Fruit fly (Drosophila melanogaster) whole organism, embryonic: Measurements from ENCODE around the gene CG10068.
A peak's percentile ranks its signal among the peaks of the same experiment; 100 is the strongest.

Experiments
- Ada2b ChIP-seq: fragments of 200-800 bp; sonication (Bioruptor generic); IDR thresholded peaks from 2 replicates; pipeline ENCODE4 v1.3.6; 2022; ENCODE audit warnings: missing biosample characterization, missing genetic modification characterization
- Antp ChIP-seq: fragments of 200-800 bp; sonication (Bioruptor generic); optimal IDR thresholded peaks from 3 replicates; lab custom pipeline; 2016; ENCODE audit warnings: missing biosample characterization, missing genetic modification characterization
- Asciz ChIP-seq: fragments of 200-800 bp; sonication (Bioruptor generic); optimal IDR thresholded peaks from 2 replicates; lab custom pipeline; 2017; ENCODE audit warnings: missing biosample characterization, mild to moderate bottlenecking, missing genetic modification characterization, missing genetic modification reagents
- CG10431 ChIP-seq: fragments of 200-800 bp; sonication (Bioruptor generic); optimal IDR thresholded peaks from 3 replicates; lab custom pipeline; 2018; ENCODE audit warnings: missing biosample characterization, mild to moderate bottlenecking, missing genetic modification characterization
- CG12219 ChIP-seq: fragments of 200-800 bp; sonication (Bioruptor generic); optimal IDR thresholded peaks from 3 replicates; lab custom pipeline; 2018; ENCODE audit warnings: missing biosample characterization, mild to moderate bottlenecking, missing genetic modification characterization
- CG12299 ChIP-seq: fragments of 200-800 bp; sonication (Bioruptor generic); optimal IDR thresholded peaks from 2 replicates; lab custom pipeline; 2018; ENCODE audit warnings: missing biosample characterization, mild to moderate bottlenecking, missing genetic modification characterization
- CG12744 ChIP-seq: fragments of 200-800 bp; sonication (Bioruptor generic); optimal IDR thresholded peaks from 2 replicates; lab custom pipeline; 2016; ENCODE audit warnings: missing biosample characterization, missing genetic modification characterization
- CG13123 ChIP-seq: fragments of 200-800 bp; sonication (Bioruptor generic); optimal IDR thresholded peaks from 2 replicates; lab custom pipeline; 2016; ENCODE audit warnings: missing biosample characterization, missing genetic modification characterization
- CG1647 ChIP-seq: fragments of 200-800 bp; sonication (Bioruptor generic); optimal IDR thresholded peaks from 3 replicates; lab custom pipeline; 2016; ENCODE audit warnings: missing biosample characterization, missing genetic modification characterization
- CG17361 ChIP-seq: fragments of 200-800 bp; sonication (Bioruptor generic); IDR thresholded peaks from 3 replicates; pipeline ENCODE4 v1.3.6; 2022; ENCODE audit warnings: missing biosample characterization, missing genetic modification characterization
- CG17385 ChIP-seq: fragments of 200-800 bp; sonication (Bioruptor generic); optimal IDR thresholded peaks from 3 replicates; lab custom pipeline; 2018; ENCODE audit warnings: missing biosample characterization, mild to moderate bottlenecking, missing genetic modification characterization
- CG1832 ChIP-seq: fragments of 200-800 bp; sonication (Bioruptor generic); optimal IDR thresholded peaks from 2 replicates; lab custom pipeline; 2017; ENCODE audit warnings: missing biosample characterization, mild to moderate bottlenecking, missing genetic modification characterization, inconsistent platforms
- CG2116 ChIP-seq: fragments of 200-800 bp; sonication (Bioruptor generic); optimal IDR thresholded peaks from 3 replicates; lab custom pipeline; 2018; ENCODE audit warnings: missing biosample characterization, mild to moderate bottlenecking, missing genetic modification characterization
- CG2120 ChIP-seq: fragments of 200-800 bp; sonication (Bioruptor generic); optimal IDR thresholded peaks from 3 replicates; lab custom pipeline; 2016; ENCODE audit warnings: missing biosample characterization, missing genetic modification characterization
- CG2712 ChIP-seq: fragments of 200-800 bp; optimal IDR thresholded peaks from 3 replicates; lab custom pipeline; 2019; ENCODE audit warnings: missing biosample characterization, mild to moderate bottlenecking, missing genetic modification characterization, moderate library complexity
- CG2875 ChIP-seq: fragments of 200-800 bp; sonication (Bioruptor generic); optimal IDR thresholded peaks from 2 replicates; lab custom pipeline; 2017; ENCODE audit warnings: missing biosample characterization, mild to moderate bottlenecking, missing genetic modification characterization, missing genetic modification reagents
- CG32767 ChIP-seq: fragments of 200-800 bp; sonication (Bioruptor generic); IDR thresholded peaks from 2 replicates; pipeline ENCODE4 v1.3.6; 2022; ENCODE audit warnings: missing biosample characterization, missing genetic modification characterization
- D19B ChIP-seq: fragments of 200-800 bp; sonication (Bioruptor generic); optimal IDR thresholded peaks from 2 replicates; lab custom pipeline; 2017; ENCODE audit warnings: missing biosample characterization, mild to moderate bottlenecking, missing genetic modification characterization
- Dip3 ChIP-seq: fragments of 200-800 bp; sonication (Bioruptor generic); optimal IDR thresholded peaks from 3 replicates; lab custom pipeline; 2016; ENCODE audit warnings: missing biosample characterization, missing genetic modification characterization
- Dll ChIP-seq: fragments of 200-800 bp; sonication (Bioruptor generic); IDR thresholded peaks from 4 replicates; pipeline ENCODE4 v1.3.6; 2022; ENCODE audit warnings: missing biosample characterization, missing genetic modification characterization; ENCODE audit not compliant: partially characterized antibody
- Hey ChIP-seq: fragments of 200-800 bp; sonication (Bioruptor generic); optimal IDR thresholded peaks from 3 replicates; lab custom pipeline; 2018; ENCODE audit warnings: missing biosample characterization, mild to moderate bottlenecking, missing genetic modification characterization
- Jarid2 ChIP-seq: fragments of 200-800 bp; sonication (Bioruptor generic); optimal IDR thresholded peaks from 3 replicates; lab custom pipeline; 2017; ENCODE audit warnings: mild to moderate bottlenecking, missing biosample characterization, missing genetic modification reagents, missing genetic modification characterization
- MBD-R2 ChIP-seq: fragments of 200-800 bp; sonication (Bioruptor generic); IDR thresholded peaks from 2 replicates; pipeline ENCODE4 v1.3.6; 2022; ENCODE audit warnings: missing biosample characterization, missing genetic modification characterization
- Mrtf ChIP-seq: fragments of 200-800 bp; sonication (Bioruptor generic); IDR thresholded peaks from 3 replicates; pipeline ENCODE4 v1.3.6; 2022; ENCODE audit warnings: missing biosample characterization, missing genetic modification characterization
- NK7.1 ChIP-seq: fragments of 200-800 bp; sonication (Bioruptor generic); optimal IDR thresholded peaks from 3 replicates; lab custom pipeline; 2016; ENCODE audit warnings: missing biosample characterization, missing genetic modification characterization
- NfI ChIP-seq: fragments of 200-800 bp; sonication (Bioruptor generic); optimal IDR thresholded peaks from 3 replicates; lab custom pipeline; 2018; ENCODE audit warnings: missing biosample characterization, mild to moderate bottlenecking, missing genetic modification characterization, moderate library complexity
- Pdp1 ChIP-seq, 2 experiments: fragments of 200-800 bp; sonication (Bioruptor generic); optimal IDR thresholded peaks; 3 replicates each; lab custom pipeline; 2016; ENCODE audit warnings: missing biosample characterization in 2 of 2, missing genetic modification characterization in 2 of 2, mild to moderate bottlenecking in 1 of 2, moderate library complexity in 1 of 2
- Ptx1 ChIP-seq: fragments of 200-800 bp; sonication (Bioruptor generic); IDR thresholded peaks from 2 replicates; pipeline ENCODE4 v1.3.6; 2022; ENCODE audit warnings: missing biosample characterization, missing genetic modification characterization
- Ravus ChIP-seq: fragments of 200-800 bp; sonication (Bioruptor generic); IDR thresholded peaks from 2 replicates; pipeline ENCODE4 v1.3.6; 2022; ENCODE audit warnings: missing biosample characterization, missing genetic modification characterization
- Side ChIP-seq: fragments of 200-800 bp; sonication (Bioruptor generic); optimal IDR thresholded peaks from 2 replicates; lab custom pipeline; 2016; ENCODE audit warnings: missing biosample characterization, missing genetic modification characterization
- Stat92E ChIP-seq, 3 experiments: fragments of >200 bp in 2 of 3; fragments of 200-800 bp in 1 of 3; sonication (Bioruptor generic) in 1 of 3; optimal IDR thresholded peaks; 2 replicates each; lab custom pipeline; 2017 to 2019; ENCODE audit warnings: missing biosample characterization in 3 of 3, missing genetic modification characterization in 3 of 3, mild to moderate bottlenecking in 1 of 3, moderate library complexity in 1 of 3
- crc ChIP-seq: fragments of 200-800 bp; sonication (Bioruptor generic); optimal IDR thresholded peaks from 2 replicates; lab custom pipeline; 2016; ENCODE audit warnings: missing biosample characterization, missing genetic modification characterization
- crol ChIP-seq: fragments of 200-800 bp; sonication (Bioruptor generic); IDR thresholded peaks from 2 replicates; pipeline ENCODE4 v1.3.6; 2022; ENCODE audit warnings: missing biosample characterization, missing genetic modification characterization
- dysf ChIP-seq: fragments of 200-800 bp; sonication (Bioruptor generic); IDR thresholded peaks from 3 replicates; pipeline ENCODE4 v1.3.6; 2022; ENCODE audit warnings: missing biosample characterization, missing genetic modification characterization
- emc ChIP-seq: fragments of 200-800 bp; sonication (Bioruptor generic); optimal IDR thresholded peaks from 2 replicates; lab custom pipeline; 2016; ENCODE audit warnings: missing biosample characterization, missing genetic modification characterization
- hbn ChIP-seq: fragments of 200-800 bp; sonication (Bioruptor generic); IDR thresholded peaks from 2 replicates; pipeline ENCODE4 v1.3.6; 2022; ENCODE audit warnings: missing biosample characterization, missing genetic modification characterization; ENCODE audit not compliant: partially characterized antibody
- lmd ChIP-seq: fragments of 200-800 bp; sonication (Bioruptor generic); IDR thresholded peaks from 2 replicates; pipeline ENCODE4 v1.3.6; 2022; ENCODE audit warnings: missing biosample characterization, missing genetic modification characterization
- mam ChIP-seq: fragments of 200-800 bp; sonication (Bioruptor generic); optimal IDR thresholded peaks from 3 replicates; lab custom pipeline; 2016; ENCODE audit warnings: missing biosample characterization, missing genetic modification characterization
- nerfin-1 ChIP-seq: fragments of 200-800 bp; sonication (Bioruptor generic); optimal IDR thresholded peaks from 3 replicates; lab custom pipeline; 2019; ENCODE audit warnings: missing biosample characterization, mild to moderate bottlenecking, missing genetic modification characterization, moderate library complexity
- pan ChIP-seq, 4 experiments: fragments of >200 bp in 3 of 4; fragments of 200-800 bp in 1 of 4; sonication (Bioruptor generic) in 1 of 4; optimal IDR thresholded peaks in 3 of 4; IDR thresholded peaks in 1 of 4; 2 replicates each; pipeline versions ENCODE4 v1.3.6 to Lab custom; 2017 to 2022; ENCODE audit warnings: missing biosample characterization in 2 of 4, missing genetic modification characterization in 2 of 4, mixed read lengths in 1 of 4
- pb ChIP-seq: fragments of 200-800 bp; sonication (Bioruptor generic); optimal IDR thresholded peaks from 3 replicates; lab custom pipeline; 2016; ENCODE audit warnings: missing biosample characterization, missing genetic modification characterization
- ranshi ChIP-seq: fragments of 200-800 bp; sonication (Bioruptor generic); IDR thresholded peaks from 2 replicates; pipeline ENCODE4 v1.3.6; 2022; ENCODE audit warnings: missing biosample characterization, missing genetic modification characterization
- repo ChIP-seq: fragments of 200-800 bp; sonication (Bioruptor generic); optimal IDR thresholded peaks from 2 replicates; lab custom pipeline; 2016; ENCODE audit warnings: missing biosample characterization, missing genetic modification characterization
- ro ChIP-seq: fragments of 200-800 bp; sonication (Bioruptor generic); IDR thresholded peaks from 2 replicates; pipeline ENCODE4 v1.3.6; 2022; ENCODE audit warnings: missing biosample characterization, missing genetic modification characterization
- slp2 ChIP-seq: fragments of 200-800 bp; sonication (Bioruptor generic); optimal IDR thresholded peaks from 2 replicates; lab custom pipeline; 2016; ENCODE audit warnings: missing biosample characterization, missing genetic modification characterization
- sqz ChIP-seq: fragments of 200-800 bp; sonication (Bioruptor generic); optimal IDR thresholded peaks from 3 replicates; lab custom pipeline; 2018; ENCODE audit warnings: missing biosample characterization, mild to moderate bottlenecking, missing genetic modification characterization
- sr ChIP-seq: fragments of 200-800 bp; sonication (Bioruptor generic); IDR thresholded peaks from 3 replicates; pipeline ENCODE4 v1.3.6; 2022; ENCODE audit warnings: missing biosample characterization, missing genetic modification characterization
- stwl ChIP-seq: fragments of 200-800 bp; sonication (Bioruptor generic); optimal IDR thresholded peaks from 3 replicates; lab custom pipeline; 2018; ENCODE audit warnings: missing biosample characterization, mild to moderate bottlenecking, missing genetic modification characterization, moderate library complexity
- tio ChIP-seq: fragments of 200-800 bp; sonication (Bioruptor generic); optimal IDR thresholded peaks from 2 replicates; lab custom pipeline; 2017; ENCODE audit warnings: missing biosample characterization, missing genetic modification characterization, inconsistent platforms
- unpg ChIP-seq: fragments of 200-800 bp; sonication (Bioruptor generic); optimal IDR thresholded peaks from 3 replicates; lab custom pipeline; 2018; ENCODE audit warnings: missing biosample characterization, mild to moderate bottlenecking, missing genetic modification characterization, moderate library complexity
- zf30C ChIP-seq: fragments of 200-800 bp; sonication (Bioruptor generic); optimal IDR thresholded peaks from 3 replicates; lab custom pipeline; 2018; ENCODE audit warnings: missing biosample characterization, mild to moderate bottlenecking, missing genetic modification characterization

The CG10068 gene

dm6 chr3R:7081972-7082371, 45.9 kb downstream of the CG10068 start, which contains the start of gene Dpck (continued):
- no peak for TF ChIP-seq Hey
- no peak for TF ChIP-seq slp2 (GFP tag; lab: Kevin White, UChicago)
- TF ChIP-seq Asciz: no peak
- TF ChIP-seq CG12219 (GFP tag; lab: Kevin White, UChicago): no peak
- TF ChIP-seq CG12299 (tag; lab: Kevin White, UChicago): no peak
- no peak for TF ChIP-seq mam (GFP tag; lab: Kevin White, UChicago)
- peak; percentile 50 for TF ChIP-seq stwl (tag; lab: Kevin White, UChicago)
- no peak for TF ChIP-seq dysf (GFP tag; lab: Robert Waterston, UW)
- no peak for TF ChIP-seq Mrtf (GFP tag; lab: Robert Waterston, UW)
- TF ChIP-seq emc (GFP tag; lab: Kevin White, UChicago): no peak
- peak; percentile 6 for TF ChIP-seq nerfin-1 (tag; lab: Kevin White, UChicago)
- no peak; the same call in 1 of the 2 replicates for TF ChIP-seq ranshi (GFP tag; lab: Robert Waterston, UW)
- TF ChIP-seq hbn (GFP tag; lab: Robert Waterston, UW): peak; percentile 36; the same call in 1 of the 2 replicates
- TF ChIP-seq Stat92E (GFP tag; optimal IDR thresholded peaks at IDR 0.05; lab: Kevin White, UChicago): no peak
- no peak for TF ChIP-seq Antp
- no peak for TF ChIP-seq Jarid2 (GFP tag; lab: Kevin White, UChicago)
- no peak for TF ChIP-seq Dll (GFP tag; lab: Robert Waterston, UW)
- TF ChIP-seq zf30C (GFP tag; lab: Kevin White, UChicago): no peak
- no peak for TF ChIP-seq CG12744 (GFP tag; lab: Kevin White, UChicago)
- no peak for TF ChIP-seq sr
- TF ChIP-seq NfI (GFP tag; lab: Kevin White, UChicago): peak; percentile 5
- TF ChIP-seq CG10431: peak; percentile 16
- TF ChIP-seq CG2712 (tag; lab: Kevin White, UChicago): peak; percentile 29
- no peak for TF ChIP-seq Dip3
- TF ChIP-seq ro (GFP tag; lab: Robert Waterston, UW): no peak
- no peak for TF ChIP-seq CG2875 (GFP tag; lab: Kevin White, UChicago)
- no peak for TF ChIP-seq D19B (GFP tag; lab: Kevin White, UChicago)
- TF ChIP-seq Ptx1: 0 out of 2 replicates have a peak, but pooled peaks have one; percentile 6
- TF ChIP-seq unpg (GFP tag; lab: Kevin White, UChicago): peak; percentile 13
- TF ChIP-seq Pdp1 (GFP tag; optimal IDR thresholded peaks at IDR 0.05; lab: Kevin White, UChicago): peak in 1 of 2 experiments; percentile 45
- TF ChIP-seq CG32767 (GFP tag; lab: Robert Waterston, UW): no peak
- TF ChIP-seq CG17361 (GFP tag; lab: Robert Waterston, UW): 0 out of 3 replicates have a peak, but pooled peaks have one; percentile 30
- TF ChIP-seq crol (GFP tag; lab: Robert Waterston, UW): no peak
- TF ChIP-seq crc (GFP tag; lab: Kevin White, UChicago): no peak
- TF ChIP-seq repo (GFP tag; lab: Kevin White, UChicago): no peak
- no peak for TF ChIP-seq pan (optimal IDR thresholded peaks at IDR 0.05; lab: Kevin White, UChicago)
- TF ChIP-seq pan (GFP tag; optimal IDR thresholded peaks at IDR 0.05 in 1 of 2, IDR thresholded peaks at IDR 0.05 in 1 of 2): no peak
- TF ChIP-seq CG1832 (GFP tag; lab: Kevin White, UChicago): no peak
- TF ChIP-seq CG2120 (GFP tag; lab: Kevin White, UChicago): peak; percentile 44
- TF ChIP-seq Ada2b (GFP tag; lab: Robert Waterston, UW): no peak
- TF ChIP-seq Side (GFP tag; lab: Kevin White, UChicago): no peak
- no peak for TF ChIP-seq Ravus
- TF ChIP-seq sqz (GFP tag; lab: Kevin White, UChicago): no peak
- peak; percentile 72 for TF ChIP-seq MBD-R2 (GFP tag; lab: Robert Waterston, UW)
- no peak for TF ChIP-seq tio (GFP tag; lab: Kevin White, UChicago)
- no peak for TF ChIP-seq CG17385
- no peak for TF ChIP-seq NK7.1 (GFP tag; lab: Kevin White, UChicago)
- peak; percentile 19 for TF ChIP-seq CG2116 (GFP tag; lab: Kevin White, UChicago)
- no peak for TF ChIP-seq CG1647 (GFP tag; lab: Kevin White, UChicago)
- TF ChIP-seq CG13123: no peak
- TF ChIP-seq lmd: no peak
- TF ChIP-seq pb (GFP tag; lab: Kevin White, UChicago): no peak
